Worm (Caenorhabditis elegans): ENCODE measurements around the gene old-2.

ce11 chrII:9895173-9895572 lies 45.8 kb upstream of the old-2 start:
- TF ChIP-seq ama-1 (optimal IDR thresholded peaks at IDR 0.05): no peak
- no peak for TF ChIP-seq B0310.2 (tag; optimal IDR thresholded peaks at IDR 0.05)
- TF ChIP-seq hmbx-1 (tag; optimal IDR thresholded peaks at IDR 0.05): no peak
- no peak for TF ChIP-seq hmg-4 (GFP tag; optimal IDR thresholded peaks at IDR 0.05)
- no peak for TF ChIP-seq tbx-11 (GFP tag; IDR thresholded peaks at IDR 0.05)
- no peak for TF ChIP-seq tbx-37 (GFP tag; conservative IDR thresholded peaks at IDR 0.05)
- TF ChIP-seq flt-1 (GFP tag; IDR thresholded peaks at IDR 0.05): no peak
- no peak for TF ChIP-seq aly-1 (tag; optimal IDR thresholded peaks at IDR 0.05)
- no peak for TF ChIP-seq pes-1 (GFP tag; IDR thresholded peaks at IDR 0.05)
- no peak for TF ChIP-seq ceh-13 (GFP tag; optimal IDR thresholded peaks at IDR 0.05)
- no peak for TF ChIP-seq ets-7 (tag; optimal IDR thresholded peaks at IDR 0.05)
- no peak for TF ChIP-seq hnd-1 (tag; optimal IDR thresholded peaks at IDR 0.05)
- no peak for TF ChIP-seq scrt-1 (GFP tag; IDR thresholded peaks at IDR 0.05)
